Fruit fly (Drosophila melanogaster) whole organism, adult: ENCODE results near the gene ovm.

Experiments
- CG11617 ChIP-seq: fragments of 200-800 bp; sonication (Bioruptor generic); optimal IDR thresholded peaks from 2 replicates; lab custom pipeline; 2017; ENCODE audit warnings: mild to moderate bottlenecking, missing biosample characterization, missing genetic modification reagents, missing genetic modification characterization
- CG12768 ChIP-seq: fragments of 200-800 bp; sonication (Bioruptor generic); optimal IDR thresholded peaks from 2 replicates; lab custom pipeline; 2017; ENCODE audit warnings: missing biosample characterization, missing genetic modification characterization, mild to moderate bottlenecking, moderate library complexity, missing genetic modification reagents
- CG14711 ChIP-seq: fragments of 200-800 bp; sonication (Bioruptor generic); optimal IDR thresholded peaks from 2 replicates; lab custom pipeline; 2018; ENCODE audit warnings: missing biosample characterization, mild to moderate bottlenecking, missing genetic modification characterization, moderate library complexity
- CG1620 ChIP-seq: fragments of 200-800 bp; sonication (Bioruptor generic); optimal IDR thresholded peaks from 2 replicates; lab custom pipeline; 2016; ENCODE audit warnings: missing biosample characterization, missing genetic modification characterization
- CG33017 ChIP-seq: fragments of 200-800 bp; sonication (Bioruptor generic); optimal IDR thresholded peaks from 2 replicates; lab custom pipeline; 2018; ENCODE audit warnings: missing biosample characterization, mild to moderate bottlenecking, missing genetic modification characterization, moderate library complexity
- CG5204 ChIP-seq: fragments of 200-800 bp; sonication (Bioruptor generic); optimal IDR thresholded peaks from 2 replicates; lab custom pipeline; 2016; ENCODE audit warnings: missing biosample characterization, missing genetic modification characterization
- CG7045 ChIP-seq: fragments of 200-800 bp; sonication (Bioruptor generic); optimal IDR thresholded peaks from 2 replicates; lab custom pipeline; 2017; ENCODE audit warnings: missing biosample characterization, mild to moderate bottlenecking, missing genetic modification characterization
- CG7101 ChIP-seq: fragments of 200-800 bp; sonication (Bioruptor generic); optimal IDR thresholded peaks from 2 replicates; lab custom pipeline; 2018; ENCODE audit warnings: missing biosample characterization, mild to moderate bottlenecking, missing genetic modification characterization, moderate library complexity
- Clk ChIP-seq: fragments of 200-800 bp; sonication (Bioruptor generic); optimal IDR thresholded peaks from 2 replicates; lab custom pipeline; 2017; ENCODE audit warnings: missing biosample characterization, missing genetic modification characterization
- Crg-1 ChIP-seq: fragments of 200-800 bp; sonication (Bioruptor generic); optimal IDR thresholded peaks from 2 replicates; lab custom pipeline; 2016; ENCODE audit warnings: missing biosample characterization, missing genetic modification characterization
- Hr96 ChIP-seq: fragments of 200-800 bp; sonication (Bioruptor generic); optimal IDR thresholded peaks from 2 replicates; lab custom pipeline; 2016; ENCODE audit warnings: missing biosample characterization, missing genetic modification characterization
- Mnt ChIP-seq: fragments of 200-800 bp; sonication (Bioruptor generic); optimal IDR thresholded peaks from 2 replicates; lab custom pipeline; 2016; ENCODE audit warnings: missing biosample characterization, mild to moderate bottlenecking, missing genetic modification characterization
- bab1 ChIP-seq: fragments of 200-800 bp; sonication (Bioruptor generic); optimal IDR thresholded peaks from 3 replicates; lab custom pipeline; 2019; ENCODE audit warnings: missing biosample characterization, mild to moderate bottlenecking, missing genetic modification characterization, moderate library complexity
- cic ChIP-seq: fragments of 200-800 bp; sonication (Bioruptor generic); optimal IDR thresholded peaks from 2 replicates; lab custom pipeline; 2017; ENCODE audit warnings: missing biosample characterization, mild to moderate bottlenecking, missing genetic modification characterization, moderate library complexity
- cnc ChIP-seq, 2 experiments: fragments of >200 bp; optimal IDR thresholded peaks; 2 replicates each; lab custom pipeline; 2017
- kay ChIP-seq: fragments of 200-800 bp; sonication (Bioruptor generic); peaks from one replicate; lab custom pipeline; 2016; ENCODE audit warnings: missing biosample characterization, missing genetic modification characterization, borderline replicate concordance
- ovo ChIP-seq: fragments of 200-800 bp; sonication (Bioruptor generic); optimal IDR thresholded peaks from 2 replicates; lab custom pipeline; 2016; ENCODE audit warnings: missing biosample characterization, missing genetic modification characterization
- pad ChIP-seq: fragments of 200-800 bp; sonication (Bioruptor generic); optimal IDR thresholded peaks from 3 replicates; lab custom pipeline; 2017; ENCODE audit warnings: missing biosample characterization, missing genetic modification characterization, mild to moderate bottlenecking, moderate library complexity, missing genetic modification reagents
- tj ChIP-seq: fragments of 200-800 bp; sonication (Bioruptor generic); optimal IDR thresholded peaks from 3 replicates; lab custom pipeline; 2017; ENCODE audit warnings: missing biosample characterization, mild to moderate bottlenecking, missing genetic modification characterization, moderate library complexity
- toe ChIP-seq: fragments of 200-800 bp; sonication (Bioruptor generic); optimal IDR thresholded peaks from 2 replicates; lab custom pipeline; 2016; ENCODE audit warnings: missing biosample characterization, missing genetic modification characterization

The ovm gene

dm6 chr2L:94639-95059 lies 46.1 kb downstream of the ovm start, which contains the start of gene Zir:
Zir (plus strand) TSS chr2L:94739.
- TF ChIP-seq Hr96 (GFP tag; lab: Kevin White, UChicago) (no peak), toe (GFP tag; lab: Kevin White, UChicago) (no peak), cnc (optimal IDR thresholded peaks at IDR 0.05; lab: Kevin White, UChicago) (no peak), Clk (GFP tag; lab: Kevin White, UChicago) (no peak), bab1 (GFP tag; lab: Kevin White, UChicago) (peak; percentile 41), ovo (GFP tag; lab: Kevin White, UChicago) (no peak), CG7101 (tag; lab: Kevin White, UChicago) (no peak), cic (GFP tag; lab: Kevin White, UChicago) (no peak), CG1620 (no peak), kay (GFP tag; lab: Kevin White, UChicago) (peak; percentile 7), Mnt (GFP tag; lab: Kevin White, UChicago) (peak; percentile 30), CG5204 (GFP tag; lab: Kevin White, UChicago) (no peak), CG14711 (tag; lab: Kevin White, UChicago) (peak; percentile 7), CG11617 (GFP tag; lab: Kevin White, UChicago) (peak; percentile 3), pad (GFP tag; lab: Kevin White, UChicago) (no peak)

dm6 chr2L:94096-94495 lies 46.7 kb downstream of the ovm start:
- TF ChIP-seq bab1 (GFP tag; lab: Kevin White, UChicago) (no peak), CG1620 (no peak), Mnt (GFP tag; lab: Kevin White, UChicago) (no peak), CG5204 (GFP tag; lab: Kevin White, UChicago) (no peak), Crg-1 (GFP tag; lab: Kevin White, UChicago) (no peak), tj (GFP tag; lab: Kevin White, UChicago) (no peak), CG7101 (tag; lab: Kevin White, UChicago) (no peak), CG7045 (GFP tag; lab: Kevin White, UChicago) (no peak)

dm6 chr2L:92993-93392 lies 47.8 kb downstream of the ovm start:
- TF ChIP-seq CG12768 (GFP tag; lab: Kevin White, UChicago) (no peak), Mnt (GFP tag; lab: Kevin White, UChicago) (peak; percentile 58), toe (GFP tag; lab: Kevin White, UChicago) (peak; percentile 59), CG1620 (peak; percentile 6)

dm6 chr2L:91830-92229 lies 49.0 kb downstream of the ovm start:
- no peak for TF ChIP-seq CG1620
- no peak for TF ChIP-seq pad (GFP tag; lab: Kevin White, UChicago)
- no peak for TF ChIP-seq bab1 (GFP tag; lab: Kevin White, UChicago)
- no peak for TF ChIP-seq cnc (optimal IDR thresholded peaks at IDR 0.05; lab: Kevin White, UChicago)
- no peak for TF ChIP-seq CG12768 (GFP tag; lab: Kevin White, UChicago)
- no peak for TF ChIP-seq CG7045 (GFP tag; lab: Kevin White, UChicago)
- no peak for TF ChIP-seq Hr96 (GFP tag; lab: Kevin White, UChicago)
- TF ChIP-seq CG33017 (tag; lab: Kevin White, UChicago): no peak
- TF ChIP-seq kay (GFP tag; lab: Kevin White, UChicago): no peak
- TF ChIP-seq Crg-1 (GFP tag; lab: Kevin White, UChicago): no peak
- no peak for TF ChIP-seq CG5204 (GFP tag; lab: Kevin White, UChicago)
- TF ChIP-seq Clk (GFP tag; lab: Kevin White, UChicago): no peak
- no peak for TF ChIP-seq Mnt (GFP tag; lab: Kevin White, UChicago)
- TF ChIP-seq tj (GFP tag; lab: Kevin White, UChicago): no peak
- no peak for TF ChIP-seq ovo (GFP tag; lab: Kevin White, UChicago)
- no peak for TF ChIP-seq CG14711 (tag; lab: Kevin White, UChicago)
- TF ChIP-seq toe (GFP tag; lab: Kevin White, UChicago): no peak
- no peak for TF ChIP-seq cic (GFP tag; lab: Kevin White, UChicago)
- no peak for TF ChIP-seq CG7101 (tag; lab: Kevin White, UChicago)

DNA sequence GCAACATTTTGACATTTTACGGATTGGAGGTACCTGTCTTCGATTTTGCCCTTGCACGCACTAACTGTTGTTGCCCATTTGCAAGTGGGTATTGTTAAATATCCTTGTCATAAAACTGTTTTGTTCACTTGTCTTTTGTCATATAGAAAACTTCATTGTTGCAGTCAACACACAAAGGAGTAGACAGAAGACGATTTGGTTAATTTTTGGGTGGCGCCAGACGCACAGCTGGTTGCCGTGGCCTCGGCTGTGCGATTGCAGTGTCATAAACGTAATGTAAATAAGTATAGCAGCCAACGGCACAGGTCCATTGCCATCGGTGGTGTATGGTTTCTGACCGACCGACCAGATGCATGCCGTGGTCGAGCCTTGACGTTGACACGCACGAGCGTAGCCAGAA lies 49.5 kb downstream of the ovm start:
- TF ChIP-seq CG11617 (GFP tag; lab: Kevin White, UChicago): no peak
- TF ChIP-seq ovo (GFP tag; lab: Kevin White, UChicago): no peak
- no peak for TF ChIP-seq CG14711 (tag; lab: Kevin White, UChicago)
- TF ChIP-seq cnc (optimal IDR thresholded peaks at IDR 0.05; lab: Kevin White, UChicago): no peak
- TF ChIP-seq toe (GFP tag; lab: Kevin White, UChicago): no peak
- TF ChIP-seq Hr96 (GFP tag; lab: Kevin White, UChicago): no peak
- TF ChIP-seq bab1 (GFP tag; lab: Kevin White, UChicago): no peak
- no peak for TF ChIP-seq pad (GFP tag; lab: Kevin White, UChicago)
- no peak for TF ChIP-seq CG7045 (GFP tag; lab: Kevin White, UChicago)
- TF ChIP-seq CG1620: no peak
- TF ChIP-seq Crg-1 (GFP tag; lab: Kevin White, UChicago): no peak

DNA sequence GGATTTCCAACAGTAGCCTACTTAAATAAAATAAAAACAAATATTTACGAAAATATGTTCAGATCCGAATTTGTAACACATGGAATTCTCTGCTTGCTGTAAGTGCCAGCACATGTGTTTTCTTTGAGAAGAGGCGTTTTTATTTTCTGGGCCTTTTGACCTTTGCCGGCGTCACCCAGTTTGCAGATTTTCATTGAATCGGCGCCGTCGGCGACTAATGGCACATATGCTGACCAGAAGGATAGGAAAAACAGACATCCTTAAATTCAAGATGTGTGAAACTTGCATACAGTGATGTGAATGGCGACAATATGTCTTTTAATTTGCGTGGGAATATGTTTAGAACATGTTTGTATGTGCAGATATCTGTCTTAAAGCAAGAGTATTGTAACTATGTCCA lies 50.7 kb downstream of the ovm start:
- TF ChIP-seq CG7101 (tag; lab: Kevin White, UChicago) (no peak), CG1620 (no peak), CG12768 (GFP tag; lab: Kevin White, UChicago) (no peak), pad (GFP tag; lab: Kevin White, UChicago) (no peak), CG33017 (tag; lab: Kevin White, UChicago) (no peak), Crg-1 (GFP tag; lab: Kevin White, UChicago) (no peak), CG11617 (GFP tag; lab: Kevin White, UChicago) (no peak), kay (GFP tag; lab: Kevin White, UChicago) (no peak), CG14711 (tag; lab: Kevin White, UChicago) (no peak), CG5204 (GFP tag; lab: Kevin White, UChicago) (no peak), Mnt (GFP tag; lab: Kevin White, UChicago) (no peak)
